Worm (Caenorhabditis elegans) whole organism, mixed stage, embryonic: ENCODE measurements around the gene ZK673.11.

Experiments used
- elt-3 ChIP-seq: fragments of 150-350 bp; optimal IDR thresholded peaks from 2 replicates; lab custom pipeline; 2014; ENCODE audit warnings: missing biosample characterization, missing genetic modification characterization
- lin-13 ChIP-seq: fragments of 150-350 bp; optimal IDR thresholded peaks from 2 replicates; lab custom pipeline; 2014; ENCODE audit warnings: missing biosample characterization, missing genetic modification characterization
- mep-1 ChIP-seq: fragments of 150-350 bp; optimal IDR thresholded peaks from 2 replicates; lab custom pipeline; 2017; ENCODE audit warnings: missing biosample characterization, missing genetic modification reagents, missing genetic modification characterization, inconsistent platforms
- nhr-237 ChIP-seq: fragments of 150-350 bp; optimal IDR thresholded peaks from 2 replicates; lab custom pipeline; 2014; ENCODE audit warnings: missing biosample characterization, missing genetic modification characterization
- pha-4 ChIP-seq: fragments of 150-350 bp; optimal IDR thresholded peaks from 2 replicates; lab custom pipeline; 2018; ENCODE audit warnings: missing biosample characterization, missing genetic modification reagents, missing genetic modification characterization
- unc-62 ChIP-seq: fragments of 150-350 bp; optimal IDR thresholded peaks from 2 replicates; lab custom pipeline; 2014; ENCODE audit warnings: missing biosample characterization, missing genetic modification reagents, missing genetic modification characterization
- ztf-11 ChIP-seq: fragments of 150-350 bp; optimal IDR thresholded peaks from 2 replicates; lab custom pipeline; 2014; ENCODE audit warnings: missing biosample characterization, missing genetic modification characterization

ce11 chrII:10481824-10482556 lies 24.9 kb downstream of the ZK673.11 start, which contains the start of the genes clec-60 and ZK666.11:
- TF ChIP-seq lin-13 (tag; lab: Kevin White, UChicago) (no peak), mep-1 (tag; lab: Kevin White, UChicago) (no peak), unc-62 (GFP tag; lab: Kevin White, UChicago) (no peak), nhr-237 (tag; lab: Kevin White, UChicago) (no peak), pha-4 (tag; lab: Kevin White, UChicago) (no peak), elt-3 (tag; lab: Kevin White, UChicago) (no peak), ztf-11 (no peak)
